Fruit fly (Drosophila melanogaster) whole organism, embryonic: ENCODE data around the gene CG7557.

Experiments used
- Abd-B ChIP-seq: fragments of 200-800 bp; sonication (Bioruptor generic); optimal IDR thresholded peaks from 2 replicates; lab custom pipeline; 2018; ENCODE audit warnings: missing biosample characterization, mild to moderate bottlenecking, missing genetic modification characterization, moderate library complexity
- B-H2 ChIP-seq: fragments of 200-800 bp; sonication (Bioruptor generic); optimal IDR thresholded peaks from 2 replicates; lab custom pipeline; 2018; ENCODE audit warnings: missing biosample characterization, mild to moderate bottlenecking, missing genetic modification characterization
- CG10274 ChIP-seq: fragments of 200-800 bp; sonication (Bioruptor generic); optimal IDR thresholded peaks from 3 replicates; lab custom pipeline; 2017; ENCODE audit warnings: missing biosample characterization, mild to moderate bottlenecking, missing genetic modification characterization
- CG10654 ChIP-seq: fragments of 200-800 bp; sonication (Bioruptor generic); optimal IDR thresholded peaks from 2 replicates; lab custom pipeline; 2016; ENCODE audit warnings: missing biosample characterization, missing genetic modification characterization
- CG10979 ChIP-seq: fragments of 200-800 bp; sonication (Bioruptor generic); optimal IDR thresholded peaks from 2 replicates; lab custom pipeline; 2018; ENCODE audit warnings: missing biosample characterization, mild to moderate bottlenecking, missing genetic modification characterization, moderate library complexity
- CG11247 ChIP-seq: fragments of 200-800 bp; sonication (Bioruptor generic); IDR thresholded peaks from 2 replicates; pipeline ENCODE4 v1.3.6; 2022; ENCODE audit warnings: missing biosample characterization, missing genetic modification characterization
- CG12299 ChIP-seq: fragments of 200-800 bp; sonication (Bioruptor generic); optimal IDR thresholded peaks from 2 replicates; lab custom pipeline; 2018; ENCODE audit warnings: missing biosample characterization, mild to moderate bottlenecking, missing genetic modification characterization
- CG12659 ChIP-seq: fragments of 200-800 bp; sonication (Bioruptor generic); optimal IDR thresholded peaks from 3 replicates; lab custom pipeline; 2017; ENCODE audit warnings: mild to moderate bottlenecking, missing biosample characterization, missing genetic modification reagents, missing genetic modification characterization
- CG12744 ChIP-seq: fragments of 200-800 bp; sonication (Bioruptor generic); optimal IDR thresholded peaks from 2 replicates; lab custom pipeline; 2016; ENCODE audit warnings: missing biosample characterization, missing genetic modification characterization
- CG14050 ChIP-seq: fragments of 200-800 bp; sonication (Bioruptor generic); IDR thresholded peaks from 3 replicates; pipeline ENCODE4 v1.3.6; 2022; ENCODE audit warnings: missing biosample characterization, missing genetic modification characterization
- CG15601 ChIP-seq: fragments of 200-800 bp; sonication (Bioruptor generic); optimal IDR thresholded peaks from 3 replicates; lab custom pipeline; 2019; ENCODE audit warnings: missing biosample characterization, mild to moderate bottlenecking, missing genetic modification characterization, moderate library complexity
- CG1602 ChIP-seq: fragments of 200-800 bp; sonication (Bioruptor generic); optimal IDR thresholded peaks from 3 replicates; lab custom pipeline; 2016; ENCODE audit warnings: missing biosample characterization, missing genetic modification characterization
- CG18619 ChIP-seq: fragments of 200-800 bp; sonication (Bioruptor generic); optimal IDR thresholded peaks from 3 replicates; lab custom pipeline; 2017; ENCODE audit warnings: missing biosample characterization, mild to moderate bottlenecking, missing genetic modification characterization
- CG18764 ChIP-seq: fragments of 200-800 bp; sonication (Bioruptor generic); optimal IDR thresholded peaks from 3 replicates; lab custom pipeline; 2016; ENCODE audit warnings: missing biosample characterization, missing genetic modification characterization
- CG2120 ChIP-seq: fragments of 200-800 bp; sonication (Bioruptor generic); optimal IDR thresholded peaks from 3 replicates; lab custom pipeline; 2016; ENCODE audit warnings: missing biosample characterization, missing genetic modification characterization
- CG2875 ChIP-seq: fragments of 200-800 bp; sonication (Bioruptor generic); optimal IDR thresholded peaks from 2 replicates; lab custom pipeline; 2017; ENCODE audit warnings: missing biosample characterization, mild to moderate bottlenecking, missing genetic modification characterization, missing genetic modification reagents
- CG30403 ChIP-seq: fragments of 200-800 bp; sonication (Bioruptor generic); optimal IDR thresholded peaks from 3 replicates; lab custom pipeline; 2016; ENCODE audit warnings: missing biosample characterization, missing genetic modification characterization
- CG33213 ChIP-seq: fragments of 200-800 bp; sonication (Bioruptor generic); optimal IDR thresholded peaks from 3 replicates; lab custom pipeline; 2016; ENCODE audit warnings: missing biosample characterization, missing genetic modification characterization
- CG6254 ChIP-seq: fragments of 200-800 bp; sonication (Bioruptor generic); optimal IDR thresholded peaks from 3 replicates; lab custom pipeline; 2017; ENCODE audit warnings: mild to moderate bottlenecking, missing biosample characterization, missing genetic modification reagents, missing genetic modification characterization
- CG6791 ChIP-seq: fragments of 200-800 bp; sonication (Bioruptor generic); IDR thresholded peaks from 3 replicates; pipeline ENCODE4 v1.3.6; 2022; ENCODE audit warnings: missing biosample characterization, missing genetic modification characterization; ENCODE audit not compliant: partially characterized antibody
- CG9437 ChIP-seq: fragments of 200-800 bp; sonication (Bioruptor generic); optimal IDR thresholded peaks from 2 replicates; lab custom pipeline; 2018; ENCODE audit warnings: missing biosample characterization, mild to moderate bottlenecking, missing genetic modification characterization
- CG9609 ChIP-seq: fragments of 200-800 bp; sonication (Bioruptor generic); optimal IDR thresholded peaks from 3 replicates; lab custom pipeline; 2016; ENCODE audit warnings: missing biosample characterization, missing genetic modification characterization
- CG9727 ChIP-seq: fragments of 200-800 bp; sonication (Bioruptor generic); optimal IDR thresholded peaks from 3 replicates; lab custom pipeline; 2017; ENCODE audit warnings: missing biosample characterization, mild to moderate bottlenecking, missing genetic modification characterization
- Deaf1 ChIP-seq: fragments of 200-800 bp; optimal IDR thresholded peaks from 3 replicates; lab custom pipeline; 2019; ENCODE audit warnings: missing biosample characterization, mild to moderate bottlenecking, missing genetic modification characterization, moderate library complexity
- Dek ChIP-seq: fragments of 200-800 bp; sonication (Bioruptor generic); optimal IDR thresholded peaks from 3 replicates; lab custom pipeline; 2019; ENCODE audit warnings: missing biosample characterization, mild to moderate bottlenecking, missing genetic modification characterization, moderate library complexity
- Gsc ChIP-seq: fragments of 200-800 bp; sonication (Bioruptor generic); IDR thresholded peaks from 2 replicates; pipeline ENCODE4 v1.3.6; 2022; ENCODE audit warnings: missing biosample characterization, missing genetic modification characterization
- H2.0 ChIP-seq: fragments of 200-800 bp; sonication (Bioruptor generic); IDR thresholded peaks from 2 replicates; pipeline ENCODE4 v1.3.6; 2022; ENCODE audit warnings: missing biosample characterization, missing genetic modification characterization
- Hmx ChIP-seq: fragments of 200-800 bp; sonication (Bioruptor generic); optimal IDR thresholded peaks from 2 replicates; lab custom pipeline; 2016; ENCODE audit warnings: missing biosample characterization, missing genetic modification characterization
- Kr ChIP-seq: fragments of 200-800 bp; sonication (Bioruptor generic); optimal IDR thresholded peaks from 2 replicates; lab custom pipeline; 2017; ENCODE audit warnings: missing biosample characterization, mild to moderate bottlenecking, missing genetic modification characterization
- Med ChIP-seq: fragments of 200-800 bp; sonication (Bioruptor generic); peaks from one replicate; lab custom pipeline; 2016; ENCODE audit warnings: missing biosample characterization, missing genetic modification characterization, mild to moderate bottlenecking, inconsistent platforms, moderate library complexity
- Nf-YB ChIP-seq: fragments of 200-800 bp; sonication (Bioruptor generic); optimal IDR thresholded peaks from 3 replicates; lab custom pipeline; 2019; ENCODE audit warnings: missing biosample characterization, mild to moderate bottlenecking, missing genetic modification characterization, moderate library complexity
- Oli ChIP-seq: fragments of 200-800 bp; sonication (Bioruptor generic); optimal IDR thresholded peaks from 2 replicates; lab custom pipeline; 2018; ENCODE audit warnings: missing biosample characterization, mild to moderate bottlenecking, missing genetic modification characterization, moderate library complexity
- Optix ChIP-seq: fragments of 200-800 bp; sonication (Bioruptor generic); IDR thresholded peaks from 3 replicates; pipeline ENCODE4 v1.3.6; 2022; ENCODE audit warnings: missing biosample characterization, missing genetic modification characterization
- Ptx1 ChIP-seq: fragments of 200-800 bp; sonication (Bioruptor generic); IDR thresholded peaks from 2 replicates; pipeline ENCODE4 v1.3.6; 2022; ENCODE audit warnings: missing biosample characterization, missing genetic modification characterization
- Sox100B ChIP-seq: fragments of 200-800 bp; sonication (Bioruptor generic); optimal IDR thresholded peaks from 3 replicates; lab custom pipeline; 2018; ENCODE audit warnings: missing biosample characterization, mild to moderate bottlenecking, missing genetic modification characterization
- dpn ChIP-seq, 2 experiments: fragments of 200-800 bp; sonication (Bioruptor generic); optimal IDR thresholded peaks; 3 replicates each; lab custom pipeline; 2016; ENCODE audit warnings: missing biosample characterization in 2 of 2, missing genetic modification characterization in 2 of 2
- fd3F ChIP-seq: fragments of 200-800 bp; sonication (Bioruptor generic); optimal IDR thresholded peaks from 2 replicates; lab custom pipeline; 2018; ENCODE audit warnings: missing biosample characterization, mild to moderate bottlenecking, missing genetic modification characterization, moderate library complexity
- fd96Cb ChIP-seq: fragments of 200-800 bp; sonication (Bioruptor generic); optimal IDR thresholded peaks from 2 replicates; lab custom pipeline; 2018; ENCODE audit warnings: missing biosample characterization, mild to moderate bottlenecking, missing genetic modification characterization, moderate library complexity
- gsb-n ChIP-seq: fragments of 200-800 bp; sonication (Bioruptor generic); optimal IDR thresholded peaks from 3 replicates; lab custom pipeline; 2018; ENCODE audit warnings: missing biosample characterization, mild to moderate bottlenecking, missing genetic modification characterization
- ind ChIP-seq: fragments of 200-800 bp; sonication (Bioruptor generic); optimal IDR thresholded peaks from 3 replicates; lab custom pipeline; 2016; ENCODE audit warnings: missing biosample characterization, missing genetic modification characterization
- klu ChIP-seq: fragments of 200-800 bp; sonication (Bioruptor generic); IDR thresholded peaks from 2 replicates; pipeline ENCODE4 v1.3.6; 2022; ENCODE audit warnings: missing biosample characterization, missing genetic modification characterization
- nerfin-1 ChIP-seq: fragments of 200-800 bp; sonication (Bioruptor generic); optimal IDR thresholded peaks from 3 replicates; lab custom pipeline; 2019; ENCODE audit warnings: missing biosample characterization, mild to moderate bottlenecking, missing genetic modification characterization, moderate library complexity
- org-1 ChIP-seq: fragments of 200-800 bp; sonication (Bioruptor generic); optimal IDR thresholded peaks from 2 replicates; lab custom pipeline; 2017; ENCODE audit warnings: missing biosample characterization, missing genetic modification characterization
- otp ChIP-seq: fragments of 200-800 bp; sonication (Bioruptor generic); IDR thresholded peaks from 3 replicates; pipeline ENCODE4, ENCODE4 v1.3.6; 2022; ENCODE audit warnings: missing biosample characterization, missing genetic modification characterization
- row ChIP-seq: fragments of 200-800 bp; sonication (Bioruptor generic); IDR thresholded peaks from 3 replicates; pipeline ENCODE4 v1.3.6; 2022; ENCODE audit warnings: missing biosample characterization, missing genetic modification characterization
- sisA ChIP-seq: fragments of 200-800 bp; sonication (Bioruptor generic); IDR thresholded peaks from 2 replicates; pipeline ENCODE4 v1.3.6; 2022; ENCODE audit warnings: missing biosample characterization, missing genetic modification characterization
- so ChIP-seq: fragments of 200-800 bp; sonication (Bioruptor generic); IDR thresholded peaks from 3 replicates; pipeline ENCODE4 v1.3.6; 2022; ENCODE audit warnings: missing biosample characterization, missing genetic modification characterization
- tin ChIP-seq: fragments of 200-800 bp; sonication (Bioruptor generic); optimal IDR thresholded peaks from 3 replicates; lab custom pipeline; 2016; ENCODE audit warnings: missing biosample characterization, missing genetic modification characterization
- unpg ChIP-seq: fragments of 200-800 bp; sonication (Bioruptor generic); optimal IDR thresholded peaks from 3 replicates; lab custom pipeline; 2018; ENCODE audit warnings: missing biosample characterization, mild to moderate bottlenecking, missing genetic modification characterization, moderate library complexity
- vvl ChIP-seq: fragments of 200-800 bp; sonication (Bioruptor generic); IDR thresholded peaks from 2 replicates; pipeline ENCODE4 v1.3.6; 2022; ENCODE audit warnings: missing biosample characterization, missing genetic modification characterization

Gene CG7557

DNA sequence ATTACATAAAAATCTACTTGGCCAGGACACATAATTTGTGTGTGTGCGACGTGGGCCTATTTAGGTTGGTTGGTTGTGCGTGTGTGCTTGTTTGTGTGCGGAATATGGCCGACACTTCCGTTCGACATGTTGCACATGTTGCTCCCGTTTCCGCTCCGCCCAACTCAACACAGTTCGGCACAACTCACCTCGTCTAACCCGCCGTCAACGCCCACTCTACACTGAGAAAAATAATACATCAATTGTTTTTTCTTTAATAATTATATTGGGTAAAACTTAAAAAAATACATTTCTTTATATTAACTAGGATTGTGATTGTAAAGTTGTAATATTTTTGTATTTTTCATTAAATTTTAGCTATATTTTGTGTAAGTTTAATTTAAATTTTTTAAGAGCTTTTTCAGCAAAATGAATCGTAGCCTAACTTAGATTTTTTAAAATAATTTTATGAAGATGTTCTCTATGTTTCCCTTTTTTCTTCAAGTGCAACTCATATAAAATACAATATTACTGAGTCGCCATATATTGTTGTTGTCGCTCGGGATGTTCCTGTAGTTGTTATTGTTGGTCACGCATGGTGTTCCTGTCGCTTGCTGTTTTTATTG, 46.4 kb upstream of the CG7557 start (continued):
- TF ChIP-seq CG15601 (tag; lab: Kevin White, UChicago) (peak; percentile 55), CG12744 (GFP tag; lab: Kevin White, UChicago) (no peak), CG1602 (GFP tag; lab: Kevin White, UChicago) (peak; percentile 27), CG9437 (GFP tag; lab: Kevin White, UChicago) (peak; percentile 60), klu (GFP tag; lab: Robert Waterston, UW) (peak; percentile 14; the same call in 1 of the 2 replicates), fd3F (GFP tag; lab: Kevin White, UChicago) (peak; percentile 33), org-1 (GFP tag; lab: Kevin White, UChicago) (peak; percentile 40), Hmx (GFP tag; lab: Kevin White, UChicago) (no peak), so (peak; percentile 28; the same call in 1 of the 3 replicates), Abd-B (peak; percentile 81), Nf-YB (GFP tag; lab: Kevin White, UChicago) (peak; percentile 26), fd96Cb (peak; percentile 67), CG9727 (GFP tag; lab: Kevin White, UChicago) (peak; percentile 84), Optix (GFP tag; lab: Robert Waterston, UW) (no peak), Deaf1 (peak; percentile 36), CG10979 (tag; lab: Kevin White, UChicago) (peak; percentile 76), vvl (peak; percentile 60), gsb-n (peak; percentile 70), Dek (peak; percentile 56), Med (GFP tag; lab: Kevin White, UChicago) (peak; percentile 53), CG12299 (tag; lab: Kevin White, UChicago) (peak; percentile 57), unpg (GFP tag; lab: Kevin White, UChicago) (peak; percentile 77), otp (GFP tag; lab: Robert Waterston, UW) (no peak), CG6791 (no peak), sisA (GFP tag; lab: Robert Waterston, UW) (0 out of 2 replicates have a peak, but pooled peaks have one; percentile 28), H2.0 (GFP tag; lab: Robert Waterston, UW) (0 out of 2 replicates have a peak, but pooled peaks have one; percentile 18), row (GFP tag; lab: Robert Waterston, UW) (peak; percentile 46), Ptx1 (peak; percentile 57), ind (GFP tag; lab: Kevin White, UChicago) (peak; percentile 29), Sox100B (peak; percentile 76), nerfin-1 (tag; lab: Kevin White, UChicago) (peak; percentile 44), B-H2 (GFP tag; lab: Kevin White, UChicago) (no peak), CG10654 (GFP tag; lab: Kevin White, UChicago) (peak; percentile 21), Kr (GFP tag; lab: Kevin White, UChicago) (no peak), CG33213 (GFP tag; lab: Kevin White, UChicago) (no peak), Oli (peak; percentile 46), CG30403 (GFP tag; lab: Kevin White, UChicago) (peak; percentile 73), CG9609 (GFP tag; lab: Kevin White, UChicago) (no peak), CG18764 (GFP tag; lab: Kevin White, UChicago) (peak; percentile 9), CG12659 (GFP tag; lab: Kevin White, UChicago) (peak; percentile 54), dpn (GFP tag; optimal IDR thresholded peaks at IDR 0.05; lab: Kevin White, UChicago) (peak in 1 of 2 experiments; percentile 26), CG18619 (GFP tag; lab: Kevin White, UChicago) (peak; percentile 41), CG11247 (GFP tag; lab: Robert Waterston, UW) (no peak), CG6254 (GFP tag; lab: Kevin White, UChicago) (peak; percentile 30), CG2875 (GFP tag; lab: Kevin White, UChicago) (peak; percentile 34), CG10274 (GFP tag; lab: Kevin White, UChicago) (no peak), CG2120 (GFP tag; lab: Kevin White, UChicago) (no peak), tin (peak; percentile 29), Gsc (GFP tag; lab: Robert Waterston, UW) (no peak), CG14050 (peak; percentile 8; the same call in 1 of the 3 replicates)
